Fruit fly (Drosophila melanogaster) whole organism, embryonic: ENCODE results near the gene CG15201.
A peak's percentile ranks its signal among the peaks of the same experiment; 100 is the strongest.

Source experiments
- Bteb2 ChIP-seq: fragments of 200-800 bp; sonication (Bioruptor generic); optimal IDR thresholded peaks from 2 replicates; lab custom pipeline; 2016; ENCODE audit warnings: missing biosample characterization, missing genetic modification characterization
- CG1603 ChIP-seq: fragments of 200-800 bp; sonication (Bioruptor generic); optimal IDR thresholded peaks from 2 replicates; lab custom pipeline; 2019; ENCODE audit warnings: missing biosample characterization, mild to moderate bottlenecking, missing genetic modification characterization, moderate library complexity
- CG6175 ChIP-seq: fragments of 200-800 bp; sonication (Bioruptor generic); IDR thresholded peaks from 3 replicates; pipeline ENCODE4 v1.3.6; 2022; ENCODE audit warnings: missing biosample characterization, missing genetic modification characterization
- CG8290 ChIP-seq, 3 experiments: fragments of 200-800 bp; sonication (Bioruptor generic); optimal IDR thresholded peaks; 2 replicates each; lab custom pipeline; 2016 to 2019; ENCODE audit warnings: missing biosample characterization in 3 of 3, missing genetic modification characterization in 3 of 3, mild to moderate bottlenecking in 2 of 3, moderate library complexity in 1 of 3
- Fer2 ChIP-seq: fragments of 200-800 bp; sonication (Bioruptor generic); optimal IDR thresholded peaks from 2 replicates; lab custom pipeline; 2018; ENCODE audit warnings: missing biosample characterization, mild to moderate bottlenecking, missing genetic modification characterization, moderate library complexity
- Med ChIP-seq: fragments of 200-800 bp; sonication (Bioruptor generic); peaks from one replicate; lab custom pipeline; 2016; ENCODE audit warnings: missing biosample characterization, missing genetic modification characterization, mild to moderate bottlenecking, inconsistent platforms, moderate library complexity
- Myb ChIP-seq: fragments of 200-800 bp; sonication (Bioruptor generic); optimal IDR thresholded peaks from 2 replicates; lab custom pipeline; 2016; ENCODE audit warnings: missing biosample characterization, missing genetic modification characterization
- Oli ChIP-seq: fragments of 200-800 bp; sonication (Bioruptor generic); optimal IDR thresholded peaks from 2 replicates; lab custom pipeline; 2018; ENCODE audit warnings: missing biosample characterization, mild to moderate bottlenecking, missing genetic modification characterization, moderate library complexity
- fu2 ChIP-seq: fragments of 200-800 bp; sonication (Bioruptor generic); optimal IDR thresholded peaks from 2 replicates; lab custom pipeline; 2016; ENCODE audit warnings: missing biosample characterization, missing genetic modification characterization
- psq ChIP-seq: fragments of 200-800 bp; sonication (Bioruptor generic); optimal IDR thresholded peaks from 2 replicates; lab custom pipeline; 2017; ENCODE audit warnings: missing biosample characterization, missing genetic modification characterization
- slou ChIP-seq: fragments of 200-800 bp; sonication (Bioruptor generic); optimal IDR thresholded peaks from 3 replicates; lab custom pipeline; 2016; ENCODE audit warnings: missing biosample characterization, missing genetic modification characterization
- zen2 ChIP-seq: fragments of 200-800 bp; sonication (Bioruptor generic); IDR thresholded peaks from 3 replicates; pipeline ENCODE4 v1.3.6; 2022; ENCODE audit warnings: missing biosample characterization, missing genetic modification characterization; ENCODE audit not compliant: partially characterized antibody

DNA sequence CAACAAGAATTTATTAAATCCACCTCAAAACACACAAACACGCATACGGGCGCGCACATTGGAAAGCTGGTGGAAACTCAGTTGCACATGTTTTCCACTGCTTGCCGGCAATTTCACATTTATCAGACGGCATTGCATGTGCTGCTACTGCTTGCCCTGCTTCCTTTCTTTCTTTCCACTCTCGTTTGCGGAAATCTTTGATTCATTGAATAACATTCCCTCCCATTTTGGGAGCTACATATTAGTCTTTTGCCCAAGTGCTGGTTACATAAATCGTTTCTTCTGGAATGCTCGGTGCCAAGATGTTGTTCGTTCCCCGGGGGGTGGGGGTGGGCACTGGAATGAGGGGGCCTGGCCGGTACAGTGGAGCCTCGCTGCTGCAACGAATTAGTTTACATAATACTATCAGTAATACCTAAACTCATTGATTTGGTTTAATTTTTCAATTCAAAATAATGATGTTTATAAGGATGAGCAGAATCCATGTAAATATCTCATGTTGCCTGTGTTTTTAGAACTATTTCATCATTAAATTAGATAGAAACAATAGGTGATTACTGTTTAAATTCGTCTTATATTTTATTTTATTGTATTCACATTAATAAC lies 35.0 kb upstream of the CG15201 start:
- TF ChIP-seq CG6175 (GFP tag; lab: Robert Waterston, UW) (no peak), Fer2 (no peak), psq (GFP tag; lab: Kevin White, UChicago) (no peak), Oli (tag; lab: Kevin White, UChicago) (no peak), CG1603 (tag; lab: Kevin White, UChicago) (no peak), zen2 (no peak), Med (GFP tag; lab: Kevin White, UChicago) (peak; percentile 36), Myb (GFP tag; lab: Kevin White, UChicago) (no peak), fu2 (GFP tag; lab: Kevin White, UChicago) (no peak), CG8290 (GFP tag; optimal IDR thresholded peaks at IDR 0.05; lab: Kevin White, UChicago) (no peak), CG8290 (tag; optimal IDR thresholded peaks at IDR 0.05; lab: Kevin White, UChicago) (peak in 1 of 2 experiments; percentile 16), Bteb2 (GFP tag; lab: Kevin White, UChicago) (no peak), slou (GFP tag; lab: Kevin White, UChicago) (no peak)
